Worm (Caenorhabditis elegans) whole organism, L3 larva: Measurements from ENCODE around the gene str-193.

Experiments used
- R02D3.7 ChIP-seq: fragments of 150-350 bp; optimal IDR thresholded peaks from 2 replicates; lab custom pipeline; 2014; ENCODE audit warnings: missing biosample characterization, missing genetic modification characterization
- ZK546.5 ChIP-seq: sonication (generic microtip); optimal IDR thresholded peaks from 2 replicates; lab custom pipeline; 2017; ENCODE audit warnings: missing biosample characterization, missing genetic modification characterization
- aly-2 ChIP-seq: fragments of 150-350 bp; optimal IDR thresholded peaks from 2 replicates; lab custom pipeline; 2014; ENCODE audit warnings: missing biosample characterization, missing genetic modification characterization
- ama-1 ChIP-seq: fragments of 150-350 bp; optimal IDR thresholded peaks from 2 replicates; lab custom pipeline; 2018
- ceh-16 ChIP-seq: sonication (generic microtip); optimal IDR thresholded peaks from 2 replicates; lab custom pipeline; 2017; ENCODE audit warnings: missing biosample characterization, missing genetic modification characterization
- ceh-28 ChIP-seq: fragments of 150-350 bp; optimal IDR thresholded peaks from 2 replicates; lab custom pipeline; 2014; ENCODE audit warnings: missing biosample characterization, missing genetic modification reagents, missing genetic modification characterization
- ceh-82 ChIP-seq: fragments of 150-350 bp; optimal IDR thresholded peaks from 2 replicates; lab custom pipeline; 2014; ENCODE audit warnings: missing biosample characterization, missing genetic modification characterization
- ceh-9 ChIP-seq: sonication (generic microtip); optimal IDR thresholded peaks from 2 replicates; lab custom pipeline; 2018; ENCODE audit warnings: missing biosample characterization, missing genetic modification characterization
- daf-12 ChIP-seq: fragments of 150-350 bp; optimal IDR thresholded peaks from 2 replicates; lab custom pipeline; 2014; ENCODE audit warnings: missing biosample characterization, missing genetic modification reagents, missing genetic modification characterization
- egl-27 ChIP-seq: sonication (generic microtip); optimal IDR thresholded peaks from 4 replicates; lab custom pipeline; 2017; ENCODE audit warnings: missing biosample characterization, missing genetic modification reagents, missing genetic modification characterization
- egl-5 ChIP-seq: fragments of 150-350 bp; optimal IDR thresholded peaks from 2 replicates; lab custom pipeline; 2017; ENCODE audit warnings: missing biosample characterization, missing genetic modification reagents, missing genetic modification characterization, inconsistent platforms
- elt-1 ChIP-seq: fragments of 150-350 bp; optimal IDR thresholded peaks from 2 replicates; lab custom pipeline; 2014; ENCODE audit warnings: missing biosample characterization, missing genetic modification characterization
- elt-2 ChIP-seq: sonication (generic microtip); optimal IDR thresholded peaks from 2 replicates; lab custom pipeline; 2016; ENCODE audit warnings: missing genetic modification reagents, mild to moderate bottlenecking, missing genetic modification characterization, missing compliant biosample characterization
- elt-3 ChIP-seq, 3 experiments: fragments of 150-350 bp in 1 of 3; sonication (generic microtip) in 2 of 3; optimal IDR thresholded peaks; 2 replicates in 2 of 3; 4 replicates in 1 of 3; lab custom pipeline; 2014 to 2017; ENCODE audit warnings: missing biosample characterization in 3 of 3, missing genetic modification characterization in 3 of 3
- eor-1 ChIP-seq, 2 experiments: fragments of 150-350 bp; optimal IDR thresholded peaks; 2 replicates each; lab custom pipeline; 2014 to 2018; ENCODE audit warnings: missing biosample characterization in 2 of 2, missing genetic modification characterization in 2 of 2
- fkh-10 ChIP-seq: sonication (generic microtip); optimal IDR thresholded peaks from 2 replicates; lab custom pipeline; 2017; ENCODE audit warnings: missing biosample characterization, missing genetic modification reagents, missing genetic modification characterization
- fkh-2 ChIP-seq: fragments of 150-350 bp; optimal IDR thresholded peaks from 2 replicates; lab custom pipeline; 2014; ENCODE audit warnings: missing biosample characterization, missing genetic modification reagents, missing genetic modification characterization
- fos-1 ChIP-seq: fragments of 150-350 bp; optimal IDR thresholded peaks from 2 replicates; lab custom pipeline; 2014; ENCODE audit warnings: missing biosample characterization, missing genetic modification characterization
- hmg-11 ChIP-seq: sonication (generic microtip); optimal IDR thresholded peaks from 2 replicates; lab custom pipeline; 2016; ENCODE audit warnings: missing genetic modification characterization, missing compliant biosample characterization
- jun-1 ChIP-seq: fragments of 150-350 bp; optimal IDR thresholded peaks from 2 replicates; lab custom pipeline; 2014; ENCODE audit warnings: missing biosample characterization, missing genetic modification reagents, missing genetic modification characterization
- lin-15B ChIP-seq: fragments of 150-350 bp; optimal IDR thresholded peaks from 2 replicates; lab custom pipeline; 2014; ENCODE audit warnings: missing biosample characterization, missing genetic modification characterization
- lin-39 ChIP-seq: fragments of 150-350 bp; optimal IDR thresholded peaks from 2 replicates; lab custom pipeline; 2018; ENCODE audit warnings: missing biosample characterization, missing genetic modification reagents, missing genetic modification characterization
- lsy-12 ChIP-seq: sonication (generic microtip); optimal IDR thresholded peaks from 2 replicates; lab custom pipeline; 2016; ENCODE audit warnings: mild to moderate bottlenecking, missing genetic modification characterization, missing compliant biosample characterization
- mdl-1 ChIP-seq: fragments of 150-350 bp; optimal IDR thresholded peaks from 2 replicates; lab custom pipeline; 2014; ENCODE audit warnings: missing biosample characterization, missing genetic modification characterization
- mml-1 ChIP-seq: fragments of 150-350 bp; sonication (generic microtip); optimal IDR thresholded peaks from 3 replicates; lab custom pipeline; 2014; ENCODE audit warnings: missing biosample characterization, missing genetic modification characterization
- nfya-1 ChIP-seq: sonication (generic microtip); optimal IDR thresholded peaks from 2 replicates; lab custom pipeline; 2017; ENCODE audit warnings: missing genetic modification characterization, mild to moderate bottlenecking, missing compliant biosample characterization, antibody characterized with exemption, moderate library complexity; ENCODE audit not compliant: insufficient read depth
- nhr-11 ChIP-seq: fragments of 150-350 bp; optimal IDR thresholded peaks from 2 replicates; lab custom pipeline; 2014; ENCODE audit warnings: missing biosample characterization, missing genetic modification characterization
- nhr-12 ChIP-seq: fragments of 150-350 bp; optimal IDR thresholded peaks from 2 replicates; lab custom pipeline; 2014; ENCODE audit warnings: missing biosample characterization, missing genetic modification characterization
- nhr-23 ChIP-seq: fragments of 150-350 bp; optimal IDR thresholded peaks from 2 replicates; lab custom pipeline; 2014; ENCODE audit warnings: missing biosample characterization, missing genetic modification reagents, missing genetic modification characterization
- nhr-237 ChIP-seq: fragments of 150-350 bp; optimal IDR thresholded peaks from 2 replicates; lab custom pipeline; 2014; ENCODE audit warnings: missing biosample characterization, missing genetic modification characterization
- nhr-25 ChIP-seq: sonication (generic microtip); optimal IDR thresholded peaks from 2 replicates; lab custom pipeline; 2017; ENCODE audit warnings: missing biosample characterization, missing genetic modification characterization
- nhr-28 ChIP-seq: fragments of 150-350 bp; optimal IDR thresholded peaks from 2 replicates; lab custom pipeline; 2014; ENCODE audit warnings: missing biosample characterization, missing genetic modification characterization
- nhr-43 ChIP-seq: sonication (generic microtip); optimal IDR thresholded peaks from 2 replicates; lab custom pipeline; 2016; ENCODE audit warnings: mild to moderate bottlenecking, missing genetic modification characterization, missing compliant biosample characterization; ENCODE audit not compliant: poor library complexity, severe bottlenecking
- nhr-67 ChIP-seq: fragments of 150-350 bp; optimal IDR thresholded peaks from 2 replicates; lab custom pipeline; 2014; ENCODE audit warnings: missing biosample characterization, missing genetic modification characterization
- nhr-76 ChIP-seq: fragments of 150-350 bp; sonication (generic microtip); optimal IDR thresholded peaks from 5 replicates; lab custom pipeline; 2014; ENCODE audit warnings: missing biosample characterization, missing genetic modification characterization
- nhr-77 ChIP-seq: fragments of 150-350 bp; optimal IDR thresholded peaks from 2 replicates; lab custom pipeline; 2014; ENCODE audit warnings: missing biosample characterization, missing genetic modification characterization
- pha-4 ChIP-seq: fragments of 150-350 bp; optimal IDR thresholded peaks from 2 replicates; lab custom pipeline; 2014; ENCODE audit warnings: missing biosample characterization, missing genetic modification reagents, missing genetic modification characterization
- pqm-1 ChIP-seq: fragments of 150-350 bp; optimal IDR thresholded peaks from 2 replicates; lab custom pipeline; 2017; ENCODE audit warnings: missing biosample characterization, missing genetic modification characterization, inconsistent platforms
- sea-2 ChIP-seq: fragments of 150-350 bp; sonication (generic microtip); optimal IDR thresholded peaks from 4 replicates; lab custom pipeline; 2014; ENCODE audit warnings: missing biosample characterization, missing genetic modification reagents, missing genetic modification characterization
- skn-1 ChIP-seq: fragments of 150-350 bp; optimal IDR thresholded peaks from 2 replicates; lab custom pipeline; 2014; ENCODE audit warnings: missing biosample characterization, missing genetic modification characterization
- snpc-4 ChIP-seq: fragments of 150-350 bp; optimal IDR thresholded peaks from 2 replicates; lab custom pipeline; 2014; ENCODE audit warnings: missing biosample characterization, missing genetic modification characterization
- tbx-2 ChIP-seq: sonication (generic microtip); optimal IDR thresholded peaks from 2 replicates; lab custom pipeline; 2016; ENCODE audit warnings: mild to moderate bottlenecking, missing genetic modification characterization, missing compliant biosample characterization
- unc-39 ChIP-seq: sonication (generic microtip); optimal IDR thresholded peaks from 4 replicates; lab custom pipeline; 2017; ENCODE audit warnings: missing biosample characterization, missing genetic modification characterization
- unc-62 ChIP-seq: fragments of 150-350 bp; sonication (generic microtip); optimal IDR thresholded peaks from 4 replicates; lab custom pipeline; 2014; ENCODE audit warnings: missing biosample characterization, missing genetic modification reagents, missing genetic modification characterization
- zag-1 ChIP-seq: fragments of 150-350 bp; optimal IDR thresholded peaks from 2 replicates; lab custom pipeline; 2014; ENCODE audit warnings: missing biosample characterization, missing genetic modification characterization
- ztf-11 ChIP-seq: fragments of 150-350 bp; optimal IDR thresholded peaks from 2 replicates; lab custom pipeline; 2014; ENCODE audit warnings: missing biosample characterization, missing genetic modification characterization
- ztf-4 ChIP-seq: fragments of 150-350 bp; optimal IDR thresholded peaks from 2 replicates; lab custom pipeline; 2014; ENCODE audit warnings: missing biosample characterization, missing genetic modification characterization

str-193 gene

ce11 chrV:9791332-9791731 lies 30.3 kb downstream of the str-193 start, which contains the start of gene lipl-2:
Gene lipl-2, plus strand, starts transcription at chrV:9791567.
- TF ChIP-seq fkh-10, result no peak
- TF ChIP-seq pha-4, result peak; percentile 61
- peak; percentile 81 for TF ChIP-seq pqm-1
- peak; percentile 87 for TF ChIP-seq elt-2 (tag; lab: Kevin White, UChicago)

- TF ChIP-seq egl-5 (tag; lab: Kevin White, UChicago), result peak; percentile 91
- TF ChIP-seq fkh-2 (tag; lab: Kevin White, UChicago), result no peak
- peak; percentile 96 for TF ChIP-seq lsy-12
- TF ChIP-seq eor-1 (tag; optimal IDR thresholded peaks at IDR 0.05; lab: Kevin White, UChicago), result no peak
- TF ChIP-seq elt-1 (tag; lab: Kevin White, UChicago), result peak; percentile 76
- TF ChIP-seq ztf-4 (tag; lab: Kevin White, UChicago), result peak; percentile 74
- TF ChIP-seq ama-1 (lab: Kevin White, UChicago), result peak; percentile 82
- peak; percentile 50 for TF ChIP-seq ceh-16
- no peak for TF ChIP-seq mml-1
- no peak for TF ChIP-seq sea-2 (GFP tag; lab: Kevin White, UChicago)
- no peak for TF ChIP-seq nhr-67 (tag; lab: Kevin White, UChicago)
- peak; percentile 87 for TF ChIP-seq fkh-10
- TF ChIP-seq nhr-43 (tag; lab: Kevin White, UChicago), result peak; percentile 97
- no peak for TF ChIP-seq elt-3 (tag; optimal IDR thresholded peaks at IDR 0.05; lab: Kevin White, UChicago)
- peak; percentile 88 for TF ChIP-seq tbx-2 (tag; lab: Kevin White, UChicago)
- peak; percentile 96 for TF ChIP-seq pha-4
- peak; percentile 80 for TF ChIP-seq hmg-11
- TF ChIP-seq nhr-12 (tag; lab: Kevin White, UChicago), result no peak
- peak; percentile 94 for TF ChIP-seq mdl-1
- TF ChIP-seq R02D3.7, result peak; percentile 62
- peak; percentile 26 for TF ChIP-seq nhr-77 (tag; lab: Kevin White, UChicago)
- TF ChIP-seq unc-39 (tag; lab: Kevin White, UChicago), result no peak
- no peak for TF ChIP-seq ceh-9 (tag; lab: Kevin White, UChicago)
- TF ChIP-seq egl-27 (tag; lab: Kevin White, UChicago), result peak; percentile 38
- peak; percentile 94 for TF ChIP-seq nfya-1
- no peak for TF ChIP-seq nhr-76 (tag; lab: Kevin White, UChicago)
- no peak for TF ChIP-seq aly-2 (tag; lab: Kevin White, UChicago)
- peak; percentile 89 for TF ChIP-seq elt-2 (tag; lab: Kevin White, UChicago)
- peak; percentile 97 for TF ChIP-seq nhr-23 (tag; lab: Kevin White, UChicago)
- TF ChIP-seq jun-1 (tag; lab: Kevin White, UChicago), result peak; percentile 95
- peak; percentile 18 for TF ChIP-seq unc-62 (GFP tag; lab: Kevin White, UChicago)
- TF ChIP-seq zag-1, result no peak
- peak; percentile 35 for TF ChIP-seq ceh-82 (tag; lab: Kevin White, UChicago)
- TF ChIP-seq nhr-237 (tag; lab: Kevin White, UChicago), result no peak
- peak; percentile 80 for TF ChIP-seq nhr-11 (tag; lab: Kevin White, UChicago)
- peak; percentile 68 for TF ChIP-seq skn-1
- TF ChIP-seq ZK546.5 (tag; lab: Kevin White, UChicago), result no peak
- TF ChIP-seq snpc-4 (tag; lab: Kevin White, UChicago), result peak; percentile 93
- TF ChIP-seq ceh-28 (tag; lab: Kevin White, UChicago), result peak; percentile 80
- peak; percentile 89 for TF ChIP-seq lin-15B
- TF ChIP-seq nhr-25 (tag; lab: Kevin White, UChicago), result peak; percentile 99
- no peak for TF ChIP-seq fos-1 (tag; lab: Kevin White, UChicago)
- TF ChIP-seq lin-39 (tag; lab: Kevin White, UChicago), result peak; percentile 95
- TF ChIP-seq pqm-1, result peak; percentile 73
- TF ChIP-seq nhr-28 (tag; lab: Kevin White, UChicago), result no peak
- no peak for TF ChIP-seq ztf-11 (tag; lab: Kevin White, UChicago)
- no peak for TF ChIP-seq daf-12 (tag; lab: Kevin White, UChicago)
- TF ChIP-seq, all 47 proteins: peak for 29
Measured at ce11 chrV:9789657-9790261, 31.9 kb downstream of the str-193 start, which contains the start of gene ztf-7. Gene ztf-7, minus strand, starts transcription at chrV:9789707.
